Worm (Caenorhabditis elegans) whole organism, L4 larva: ENCODE results near the gene phf-32.

Experiments
- ama-1 ChIP-seq: fragments of 150-350 bp; optimal IDR thresholded peaks from 2 replicates; lab custom pipeline; 2014; ENCODE audit warnings: inconsistent platforms, mixed read lengths
- jun-1 ChIP-seq: fragments of 150-350 bp; optimal IDR thresholded peaks from 2 replicates; lab custom pipeline; 2014; ENCODE audit warnings: missing biosample characterization, missing genetic modification reagents, missing genetic modification characterization
- madf-9 ChIP-seq: fragments of 200-800 bp; sonication (Bioruptor generic); conservative IDR thresholded peaks from 2 replicates; pipeline ENCODE4 v1.3.6; 2022; ENCODE audit warnings: missing genetic modification reagents, missing genetic modification characterization, missing compliant biosample characterization
- nhr-11 ChIP-seq: fragments of 150-350 bp; optimal IDR thresholded peaks from 2 replicates; lab custom pipeline; 2014; ENCODE audit warnings: missing biosample characterization, missing genetic modification characterization
- pha-4 ChIP-seq, 2 experiments: fragments of 150-350 bp in 1 of 2; fragments of 200-800 bp in 1 of 2; sonication (Bioruptor generic) in 1 of 2; IDR thresholded peaks in 1 of 2; optimal IDR thresholded peaks in 1 of 2; 2 replicates each; pipeline versions ENCODE4 v1.3.6 to Lab custom; 2014 to 2022; ENCODE audit warnings: missing genetic modification characterization in 2 of 2, missing genetic modification reagents in 2 of 2, missing biosample characterization in 1 of 2, missing compliant biosample characterization in 1 of 2
- snpc-4 ChIP-seq: fragments of 150-350 bp; optimal IDR thresholded peaks from 2 replicates; lab custom pipeline; 2014; ENCODE audit warnings: missing biosample characterization, missing genetic modification characterization
- zfp-3 ChIP-seq: fragments of 200-800 bp; sonication (Bioruptor generic); conservative IDR thresholded peaks from 2 replicates; pipeline ENCODE4 v1.3.6; 2022; ENCODE audit warnings: missing genetic modification reagents, missing genetic modification characterization, missing compliant biosample characterization

ce11 chrX:12270841-12271240, 35.8 kb upstream of the phf-32 start, which contains the start of gene otpl-8:
- TF ChIP-seq zfp-3 (GFP tag; lab: Robert Waterston, UW) (no peak), jun-1 (tag; lab: Kevin White, UChicago) (no peak), snpc-4 (no peak), nhr-11 (no peak), pha-4 (GFP tag; IDR thresholded peaks at IDR 0.05; lab: Robert Waterston, UW) (no peak), pha-4 (tag; optimal IDR thresholded peaks at IDR 0.05; lab: Kevin White, UChicago) (no peak), madf-9 (GFP tag; lab: Robert Waterston, UW) (no peak), ama-1 (lab: Kevin White, UChicago) (no peak)
